Fruit fly (Drosophila melanogaster) whole organism, embryonic: ENCODE data around the gene Drs.

ENCODE experiments used
- Antp ChIP-seq: fragments of 200-800 bp; sonication (Bioruptor generic); optimal IDR thresholded peaks from 3 replicates; lab custom pipeline; 2016; ENCODE audit warnings: missing biosample characterization, missing genetic modification characterization
- B-H2 ChIP-seq: fragments of 200-800 bp; sonication (Bioruptor generic); optimal IDR thresholded peaks from 2 replicates; lab custom pipeline; 2018; ENCODE audit warnings: missing biosample characterization, mild to moderate bottlenecking, missing genetic modification characterization
- CG10209 ChIP-seq: fragments of 200-800 bp; sonication (Bioruptor generic); optimal IDR thresholded peaks from 3 replicates; lab custom pipeline; 2017; ENCODE audit warnings: missing biosample characterization, mild to moderate bottlenecking, missing genetic modification characterization, missing genetic modification reagents
- CG10366 ChIP-seq: fragments of 200-800 bp; sonication (Bioruptor generic); IDR thresholded peaks from 2 replicates; pipeline ENCODE4 v1.3.6; 2022; ENCODE audit warnings: missing biosample characterization, missing genetic modification characterization
- CG10565 ChIP-seq: fragments of 200-800 bp; sonication (Bioruptor generic); optimal IDR thresholded peaks from 3 replicates; lab custom pipeline; 2016; ENCODE audit warnings: missing biosample characterization, mild to moderate bottlenecking, missing genetic modification characterization
- CG11085 ChIP-seq: fragments of 200-800 bp; sonication (Bioruptor generic); IDR thresholded peaks from 2 replicates; pipeline ENCODE4 v1.3.6; 2022; ENCODE audit warnings: missing biosample characterization, missing genetic modification characterization
- CG12744 ChIP-seq: fragments of 200-800 bp; sonication (Bioruptor generic); optimal IDR thresholded peaks from 2 replicates; lab custom pipeline; 2016; ENCODE audit warnings: missing biosample characterization, missing genetic modification characterization
- CG12769 ChIP-seq: fragments of 200-800 bp; sonication (Bioruptor generic); optimal IDR thresholded peaks from 2 replicates; lab custom pipeline; 2019; ENCODE audit warnings: missing biosample characterization, mild to moderate bottlenecking, missing genetic modification characterization, moderate library complexity
- CG13424 ChIP-seq: fragments of 200-800 bp; sonication (Bioruptor generic); optimal IDR thresholded peaks from 2 replicates; lab custom pipeline; 2019; ENCODE audit warnings: missing biosample characterization, mild to moderate bottlenecking, missing genetic modification characterization, moderate library complexity
- CG13624 ChIP-seq: fragments of 200-800 bp; sonication (Bioruptor generic); optimal IDR thresholded peaks from 2 replicates; lab custom pipeline; 2016; ENCODE audit warnings: missing biosample characterization, missing genetic modification characterization
- CG14014 ChIP-seq: fragments of 200-800 bp; sonication (Bioruptor generic); IDR thresholded peaks from 2 replicates; pipeline ENCODE4 v1.3.6; 2022; ENCODE audit warnings: missing biosample characterization, missing genetic modification characterization
- CG1529 ChIP-seq: fragments of 200-800 bp; sonication (Bioruptor generic); optimal IDR thresholded peaks from 3 replicates; lab custom pipeline; 2018; ENCODE audit warnings: missing biosample characterization, missing genetic modification characterization
- CG18599 ChIP-seq: fragments of 200-800 bp; sonication (Bioruptor generic); optimal IDR thresholded peaks from 3 replicates; lab custom pipeline; 2017; ENCODE audit warnings: missing biosample characterization, missing genetic modification characterization, mild to moderate bottlenecking, moderate library complexity, missing genetic modification reagents
- CG32772 ChIP-seq: fragments of 200-800 bp; sonication (Bioruptor generic); IDR thresholded peaks from 2 replicates; pipeline ENCODE4 v1.3.6; 2022; ENCODE audit warnings: missing biosample characterization, missing genetic modification characterization
- CG4424 ChIP-seq: fragments of 200-800 bp; sonication (Bioruptor generic); optimal IDR thresholded peaks from 3 replicates; lab custom pipeline; 2016; ENCODE audit warnings: missing biosample characterization, missing genetic modification characterization
- CG5245 ChIP-seq: fragments of 200-800 bp; sonication (Bioruptor generic); optimal IDR thresholded peaks from 3 replicates; lab custom pipeline; 2016; ENCODE audit warnings: missing biosample characterization, missing genetic modification characterization
- CG8765 ChIP-seq: fragments of 200-800 bp; sonication (Bioruptor generic); IDR thresholded peaks from 2 replicates; pipeline ENCODE4 v1.3.6; 2022; ENCODE audit warnings: missing biosample characterization, missing genetic modification characterization
- CG8924 ChIP-seq: fragments of 200-800 bp; optimal IDR thresholded peaks from 3 replicates; lab custom pipeline; 2019; ENCODE audit warnings: missing biosample characterization, mild to moderate bottlenecking, missing genetic modification characterization, moderate library complexity
- CG9609 ChIP-seq: fragments of 200-800 bp; sonication (Bioruptor generic); optimal IDR thresholded peaks from 3 replicates; lab custom pipeline; 2016; ENCODE audit warnings: missing biosample characterization, missing genetic modification characterization
- CG9727 ChIP-seq: fragments of 200-800 bp; sonication (Bioruptor generic); optimal IDR thresholded peaks from 3 replicates; lab custom pipeline; 2017; ENCODE audit warnings: missing biosample characterization, mild to moderate bottlenecking, missing genetic modification characterization
- CG9817 ChIP-seq: fragments of 200-800 bp; sonication (Bioruptor generic); optimal IDR thresholded peaks from 2 replicates; lab custom pipeline; 2018; ENCODE audit warnings: missing biosample characterization, mild to moderate bottlenecking, missing genetic modification characterization, moderate library complexity
- Dek ChIP-seq: fragments of 200-800 bp; sonication (Bioruptor generic); optimal IDR thresholded peaks from 3 replicates; lab custom pipeline; 2019; ENCODE audit warnings: missing biosample characterization, mild to moderate bottlenecking, missing genetic modification characterization, moderate library complexity
- HmgD ChIP-seq: fragments of 200-800 bp; sonication (Bioruptor generic); optimal IDR thresholded peaks from 3 replicates; lab custom pipeline; 2016; ENCODE audit warnings: missing biosample characterization, missing genetic modification characterization
- Jarid2 ChIP-seq: fragments of 200-800 bp; sonication (Bioruptor generic); optimal IDR thresholded peaks from 3 replicates; lab custom pipeline; 2017; ENCODE audit warnings: mild to moderate bottlenecking, missing biosample characterization, missing genetic modification reagents, missing genetic modification characterization
- Lhr ChIP-seq: fragments of 200-800 bp; sonication (Bioruptor generic); optimal IDR thresholded peaks from 3 replicates; lab custom pipeline; 2017; ENCODE audit warnings: mild to moderate bottlenecking, missing biosample characterization, missing genetic modification reagents, missing genetic modification characterization
- Lim3 ChIP-seq: fragments of 200-800 bp; sonication (Bioruptor generic); IDR thresholded peaks from 2 replicates; pipeline ENCODE4 v1.3.6; 2022; ENCODE audit warnings: missing biosample characterization, missing genetic modification characterization
- PHDP ChIP-seq: fragments of 200-800 bp; sonication (Bioruptor generic); optimal IDR thresholded peaks from 3 replicates; lab custom pipeline; 2018; ENCODE audit warnings: missing biosample characterization, mild to moderate bottlenecking, missing genetic modification characterization, moderate library complexity
- Poxn ChIP-seq: fragments of 200-800 bp; sonication (Bioruptor generic); IDR thresholded peaks from 2 replicates; pipeline ENCODE4 v1.3.6; 2022; ENCODE audit warnings: missing biosample characterization, missing genetic modification characterization
- Ptx1 ChIP-seq: fragments of 200-800 bp; sonication (Bioruptor generic); IDR thresholded peaks from 2 replicates; pipeline ENCODE4 v1.3.6; 2022; ENCODE audit warnings: missing biosample characterization, missing genetic modification characterization
- Xrp1 ChIP-seq: fragments of 200-800 bp; sonication (Bioruptor generic); IDR thresholded peaks from 2 replicates; pipeline ENCODE4 v1.3.6; 2022; ENCODE audit warnings: missing biosample characterization, missing genetic modification characterization
- bab2 ChIP-seq: fragments of 200-800 bp; sonication (Bioruptor generic); optimal IDR thresholded peaks from 2 replicates; lab custom pipeline; 2016; ENCODE audit warnings: missing biosample characterization, missing genetic modification characterization
- bcd ChIP-seq: fragments of 200-800 bp; sonication (Bioruptor generic); optimal IDR thresholded peaks from 2 replicates; lab custom pipeline; 2017; ENCODE audit warnings: missing biosample characterization, mild to moderate bottlenecking, missing genetic modification characterization
- crp ChIP-seq, 2 experiments: fragments of 200-800 bp; sonication (Bioruptor generic); optimal IDR thresholded peaks; 2 replicates in 1 of 2; 3 replicates in 1 of 2; lab custom pipeline; 2017; ENCODE audit warnings: missing biosample characterization in 2 of 2, missing genetic modification characterization in 2 of 2, mild to moderate bottlenecking in 1 of 2, moderate library complexity in 1 of 2
- dpn ChIP-seq, 2 experiments: fragments of 200-800 bp; sonication (Bioruptor generic); optimal IDR thresholded peaks; 3 replicates each; lab custom pipeline; 2016; ENCODE audit warnings: missing biosample characterization in 2 of 2, missing genetic modification characterization in 2 of 2
- gce ChIP-seq: fragments of 200-800 bp; sonication (Bioruptor generic); IDR thresholded peaks from 3 replicates; pipeline ENCODE4 v1.3.6; 2022; ENCODE audit warnings: missing biosample characterization, missing genetic modification characterization
- gt ChIP-seq: fragments of 200-800 bp; sonication (Bioruptor generic); IDR thresholded peaks from 2 replicates; pipeline ENCODE4 v1.3.6; 2022; ENCODE audit warnings: missing biosample characterization, missing genetic modification characterization
- hbn ChIP-seq: fragments of 200-800 bp; sonication (Bioruptor generic); IDR thresholded peaks from 2 replicates; pipeline ENCODE4 v1.3.6; 2022; ENCODE audit warnings: missing biosample characterization, missing genetic modification characterization; ENCODE audit not compliant: partially characterized antibody
- insv ChIP-seq, 2 experiments: fragments of 200-800 bp; sonication (Bioruptor generic); optimal IDR thresholded peaks; 3 replicates each; lab custom pipeline; 2016 to 2018; ENCODE audit warnings: missing biosample characterization in 2 of 2, missing genetic modification characterization in 2 of 2
- kni ChIP-seq: fragments of 200-800 bp; sonication (Bioruptor generic); optimal IDR thresholded peaks from 3 replicates; lab custom pipeline; 2017; ENCODE audit warnings: mild to moderate bottlenecking, missing biosample characterization, missing genetic modification reagents, missing genetic modification characterization
- luna ChIP-seq: fragments of 200-800 bp; sonication (Bioruptor generic); optimal IDR thresholded peaks from 2 replicates; lab custom pipeline; 2016; ENCODE audit warnings: missing biosample characterization, missing genetic modification characterization
- odd ChIP-seq: fragments of 200-800 bp; sonication (Bioruptor generic); optimal IDR thresholded peaks from 2 replicates; lab custom pipeline; 2017; ENCODE audit warnings: missing biosample characterization, mild to moderate bottlenecking, missing genetic modification characterization
- prd ChIP-seq, 3 experiments: fragments of >200 bp in 2 of 3; fragments of 200-800 bp in 1 of 3; sonication (Bioruptor generic) in 1 of 3; optimal IDR thresholded peaks in 2 of 3; IDR thresholded peaks in 1 of 3; 2 replicates in 2 of 3; 3 replicates in 1 of 3; pipeline versions ENCODE4 v1.3.6 to Lab custom; 2017 to 2022; ENCODE audit warnings: missing biosample characterization in 1 of 3, missing genetic modification characterization in 1 of 3
- scrt ChIP-seq: fragments of 200-800 bp; sonication (Bioruptor generic); optimal IDR thresholded peaks from 2 replicates; lab custom pipeline; 2018; ENCODE audit warnings: missing biosample characterization, mild to moderate bottlenecking, missing genetic modification characterization, moderate library complexity
- shn ChIP-seq: fragments of 200-800 bp; sonication (Bioruptor generic); optimal IDR thresholded peaks from 3 replicates; lab custom pipeline; 2016; ENCODE audit warnings: missing biosample characterization, missing genetic modification characterization
- slp2 ChIP-seq: fragments of 200-800 bp; sonication (Bioruptor generic); optimal IDR thresholded peaks from 2 replicates; lab custom pipeline; 2016; ENCODE audit warnings: missing biosample characterization, missing genetic modification characterization
- sug ChIP-seq: fragments of 200-800 bp; optimal IDR thresholded peaks from 2 replicates; lab custom pipeline; 2019; ENCODE audit warnings: missing biosample characterization, mild to moderate bottlenecking, missing genetic modification characterization, moderate library complexity
- vvl ChIP-seq: fragments of 200-800 bp; sonication (Bioruptor generic); IDR thresholded peaks from 2 replicates; pipeline ENCODE4 v1.3.6; 2022; ENCODE audit warnings: missing biosample characterization, missing genetic modification characterization
- zfh2 ChIP-seq: fragments of 200-800 bp; sonication (Bioruptor generic); optimal IDR thresholded peaks from 2 replicates; lab custom pipeline; 2016; ENCODE audit warnings: missing biosample characterization, missing genetic modification characterization

Drs gene

dm6 chr3L:3394854-3395723, 25.7 kb downstream of the Drs start (continued):
- TF ChIP-seq CG10209: peak; percentile 93
- TF ChIP-seq scrt (GFP tag; lab: Kevin White, UChicago): no peak
- peak; percentile 49 for TF ChIP-seq CG14014 (GFP tag; lab: Robert Waterston, UW)
- TF ChIP-seq HmgD: peak; percentile 87
- TF ChIP-seq bab2 (GFP tag; lab: Kevin White, UChicago): peak; percentile 81
- TF ChIP-seq CG18599 (GFP tag; lab: Kevin White, UChicago): peak; percentile 35
- TF ChIP-seq shn: peak; percentile 85
- peak; percentile 37 to 60 for TF ChIP-seq crp (GFP tag; optimal IDR thresholded peaks at IDR 0.05; lab: Kevin White, UChicago)
- TF ChIP-seq dpn (GFP tag; optimal IDR thresholded peaks at IDR 0.05; lab: Kevin White, UChicago): peak; percentile 87 to 91
- peak; percentile 79 for TF ChIP-seq CG10565
- peak; percentile 93 for TF ChIP-seq slp2 (GFP tag; lab: Kevin White, UChicago)
- peak; percentile 79 for TF ChIP-seq Ptx1 (GFP tag; lab: Robert Waterston, UW)
- no peak for TF ChIP-seq Dek (tag; lab: Kevin White, UChicago)
- TF ChIP-seq Antp (GFP tag; lab: Kevin White, UChicago): peak; percentile 93
- peak; percentile 84 for TF ChIP-seq CG13424 (tag; lab: Kevin White, UChicago)
- TF ChIP-seq Lhr: peak; percentile 85
- TF ChIP-seq odd (GFP tag; lab: Kevin White, UChicago): peak; percentile 76
- TF ChIP-seq CG12744 (GFP tag; lab: Kevin White, UChicago): peak; percentile 76
- no peak for TF ChIP-seq prd (optimal IDR thresholded peaks at IDR 0.05; lab: Kevin White, UChicago)
- TF ChIP-seq prd (GFP tag; IDR thresholded peaks at IDR 0.05; lab: Robert Waterston, UW): peak; percentile 98
- TF ChIP-seq CG12769 (tag; lab: Kevin White, UChicago): peak; percentile 69
- peak; percentile 86 for TF ChIP-seq PHDP (tag; lab: Kevin White, UChicago)
- peak; percentile 95 for TF ChIP-seq CG4424
- TF ChIP-seq CG8765: peak; percentile 97
- no peak for TF ChIP-seq Poxn (GFP tag; lab: Robert Waterston, UW)
- TF ChIP-seq CG5245 (GFP tag; lab: Kevin White, UChicago): peak; percentile 94
- TF ChIP-seq luna (GFP tag; lab: Kevin White, UChicago): no peak
- peak; percentile 83 for TF ChIP-seq bcd
- peak; percentile 90 for TF ChIP-seq CG32772 (GFP tag; lab: Robert Waterston, UW)
- peak; percentile 82; the same call in 2 of the 3 replicates for TF ChIP-seq gce (GFP tag; lab: Robert Waterston, UW)
- TF ChIP-seq vvl (GFP tag; lab: Robert Waterston, UW): peak; percentile 91
- peak; percentile 95 for TF ChIP-seq CG1529 (GFP tag; lab: Kevin White, UChicago)
- TF ChIP-seq Jarid2 (GFP tag; lab: Kevin White, UChicago): peak; percentile 48
- no peak for TF ChIP-seq zfh2 (GFP tag; lab: Kevin White, UChicago)
- peak; percentile 72 for TF ChIP-seq CG13624
- peak; percentile 76 for TF ChIP-seq gt (GFP tag; lab: Robert Waterston, UW)
- peak; percentile 83 for TF ChIP-seq CG10366 (GFP tag; lab: Robert Waterston, UW)
- peak; percentile 97 for TF ChIP-seq CG9727
- peak; percentile 94 for TF ChIP-seq CG8924 (tag; lab: Kevin White, UChicago)
- peak in 1 of 2 experiments; percentile 71 for TF ChIP-seq insv (GFP tag; optimal IDR thresholded peaks at IDR 0.05; lab: Kevin White, UChicago)
- TF ChIP-seq hbn (GFP tag; lab: Robert Waterston, UW): no peak
- peak; percentile 22 for TF ChIP-seq CG9817
- TF ChIP-seq CG11085 (GFP tag; lab: Robert Waterston, UW): peak; percentile 68
- TF ChIP-seq kni (GFP tag; lab: Kevin White, UChicago): peak; percentile 98
- no peak for TF ChIP-seq sug (tag; lab: Kevin White, UChicago)
- TF ChIP-seq B-H2 (GFP tag; lab: Kevin White, UChicago): no peak
- 0 out of 2 replicates have a peak, but pooled peaks have one; percentile 40 for TF ChIP-seq Lim3 (GFP tag; lab: Robert Waterston, UW)
- TF ChIP-seq CG9609: peak; percentile 94
- TF ChIP-seq Xrp1 (GFP tag; lab: Robert Waterston, UW): peak; percentile 95
